Fruit fly (Drosophila melanogaster): ENCODE results near the gene Rpn12.

DNA sequence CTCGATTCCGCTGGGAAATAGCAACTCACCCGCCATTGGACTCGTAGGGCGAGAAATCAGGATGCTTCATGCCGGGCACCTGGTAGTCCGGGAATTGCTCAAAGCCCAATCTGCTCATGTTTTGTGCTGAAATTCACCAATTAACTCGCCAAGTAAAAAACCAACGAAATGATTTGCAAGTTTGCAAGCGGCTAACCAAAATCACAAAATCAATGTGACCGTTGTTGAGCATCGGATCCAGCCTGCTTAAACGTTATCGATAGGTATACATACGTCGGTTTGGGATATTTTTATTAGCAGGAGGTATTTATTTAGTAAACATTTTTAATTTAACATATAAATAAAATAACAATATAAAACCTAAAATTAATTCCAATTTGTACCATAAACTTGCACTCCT is 27.4 kb downstream of the Rpn12 start, which contains the start of gene Prosbeta6:
- TF ChIP-seq gl (tag; optimal IDR thresholded peaks at IDR 0.05) (no peak), rn (GFP tag; IDR thresholded peaks at IDR 0.05) (no peak), CG10348 (GFP tag; IDR thresholded peaks at IDR 0.05) (no peak), CG9948 (tag; optimal IDR thresholded peaks at IDR 0.05) (no peak), CG12605 (GFP tag; IDR thresholded peaks at IDR 0.05) (no peak), Snoo (tag; optimal IDR thresholded peaks at IDR 0.05) (no peak), EcR (GFP tag; optimal IDR thresholded peaks at IDR 0.05) (no peak), CG4496 (GFP tag; IDR thresholded peaks at IDR 0.05) (no peak), CG32121 (GFP tag; IDR thresholded peaks at IDR 0.05) (no peak), CG13204 (GFP tag; optimal IDR thresholded peaks at IDR 0.05) (no peak), CG8159 (tag; optimal IDR thresholded peaks at IDR 0.05) (no peak), CG17806 (tag; optimal IDR thresholded peaks at IDR 0.05) (no peak)

All from whole organism, pupa.